Worm (Caenorhabditis elegans) whole organism, late embryonic: Measurements from ENCODE around the gene F53F8.4.

Source experiments
- C08G9.2 ChIP-seq: sonication (generic microtip); optimal IDR thresholded peaks from 2 replicates; lab custom pipeline; 2016; ENCODE audit warnings: mild to moderate bottlenecking, missing genetic modification characterization, moderate library complexity, missing compliant biosample characterization
- C38D4.7 ChIP-seq: fragments of 200-800 bp; sonication (Bioruptor generic); optimal IDR thresholded peaks from 2 replicates; lab custom pipeline; 2018; ENCODE audit warnings: mild to moderate bottlenecking, missing genetic modification characterization, moderate library complexity, missing compliant biosample characterization
- F13H6.1 ChIP-seq: sonication (generic microtip); optimal IDR thresholded peaks from 2 replicates; lab custom pipeline; 2016; ENCODE audit warnings: missing genetic modification characterization, missing compliant biosample characterization
- K02D7.2 ChIP-seq: sonication (generic microtip); optimal IDR thresholded peaks from 2 replicates; lab custom pipeline; 2017; ENCODE audit warnings: mild to moderate bottlenecking, missing genetic modification characterization, missing compliant biosample characterization
- Y22D7AL.16 ChIP-seq: sonication (generic microtip); optimal IDR thresholded peaks from 2 replicates; lab custom pipeline; 2016; ENCODE audit warnings: missing genetic modification characterization, missing compliant biosample characterization
- ama-1 ChIP-seq: fragments of 150-350 bp; optimal IDR thresholded peaks from 2 replicates; lab custom pipeline; 2014
- ceh-14 ChIP-seq: sonication (generic microtip); optimal IDR thresholded peaks from 2 replicates; lab custom pipeline; 2016; ENCODE audit warnings: missing genotype, missing genetic modification characterization, missing compliant biosample characterization
- ceh-2 ChIP-seq: sonication (generic microtip); optimal IDR thresholded peaks from 2 replicates; lab custom pipeline; 2016; ENCODE audit warnings: missing genotype, missing genetic modification characterization, missing compliant biosample characterization
- ceh-22 ChIP-seq: sonication (generic microtip); optimal IDR thresholded peaks from 2 replicates; lab custom pipeline; 2017; ENCODE audit warnings: missing biosample characterization, missing genetic modification characterization
- ceh-31 ChIP-seq: sonication (generic microtip); optimal IDR thresholded peaks from 2 replicates; lab custom pipeline; 2016; ENCODE audit warnings: missing genetic modification characterization, missing compliant biosample characterization
- ceh-34 ChIP-seq: sonication (generic microtip); optimal IDR thresholded peaks from 2 replicates; lab custom pipeline; 2016; ENCODE audit warnings: mild to moderate bottlenecking, missing genetic modification characterization, missing compliant biosample characterization
- ceh-45 ChIP-seq: fragments of 200-800 bp; sonication (Bioruptor generic); IDR thresholded peaks from 2 replicates; pipeline ENCODE4 v1.3.6; 2022; ENCODE audit warnings: missing genetic modification reagents, missing genetic modification characterization, missing compliant biosample characterization
- che-1 ChIP-seq: sonication (generic microtip); optimal IDR thresholded peaks from 2 replicates; lab custom pipeline; 2016; ENCODE audit warnings: mild to moderate bottlenecking, missing genetic modification characterization, missing compliant biosample characterization
- dmd-4 ChIP-seq: sonication (generic microtip); optimal IDR thresholded peaks from 2 replicates; lab custom pipeline; 2016; ENCODE audit warnings: borderline replicate concordance, missing genetic modification characterization, missing compliant biosample characterization
- elt-2 ChIP-seq: sonication (generic microtip); optimal IDR thresholded peaks from 2 replicates; lab custom pipeline; 2016; ENCODE audit warnings: missing genetic modification reagents, missing genetic modification characterization, missing compliant biosample characterization
- ets-4 ChIP-seq: sonication (generic microtip); optimal IDR thresholded peaks from 2 replicates; lab custom pipeline; 2016; ENCODE audit warnings: missing genetic modification characterization, missing compliant biosample characterization
- fkh-6 ChIP-seq: sonication (generic microtip); optimal IDR thresholded peaks from 2 replicates; lab custom pipeline; 2016; ENCODE audit warnings: missing genetic modification characterization, missing compliant biosample characterization
- hlh-15 ChIP-seq: sonication (generic microtip); optimal IDR thresholded peaks from 2 replicates; lab custom pipeline; 2016; ENCODE audit warnings: missing genetic modification characterization, missing compliant biosample characterization
- hlh-30 ChIP-seq: sonication (generic microtip); optimal IDR thresholded peaks from 2 replicates; lab custom pipeline; 2017; ENCODE audit warnings: antibody characterized with exemption, missing genetic modification characterization, missing compliant biosample characterization; ENCODE audit not compliant: insufficient read depth
- hlh-8 ChIP-seq: sonication (generic microtip); optimal IDR thresholded peaks from 2 replicates; lab custom pipeline; 2016; ENCODE audit warnings: missing genotype, missing genetic modification characterization, missing compliant biosample characterization
- mec-3 ChIP-seq: sonication (generic microtip); optimal IDR thresholded peaks from 2 replicates; lab custom pipeline; 2016; ENCODE audit warnings: borderline replicate concordance, missing genetic modification characterization, missing compliant biosample characterization
- nfya-1 ChIP-seq: sonication (generic microtip); optimal IDR thresholded peaks from 2 replicates; lab custom pipeline; 2017; ENCODE audit warnings: missing genetic modification characterization, mild to moderate bottlenecking, missing compliant biosample characterization, antibody characterized with exemption, moderate library complexity
- nhr-11 ChIP-seq: fragments of 150-350 bp; optimal IDR thresholded peaks from 2 replicates; lab custom pipeline; 2014; ENCODE audit warnings: missing biosample characterization, missing genetic modification characterization
- npax-4 ChIP-seq: sonication (generic microtip); optimal IDR thresholded peaks from 2 replicates; lab custom pipeline; 2016; ENCODE audit warnings: missing genetic modification characterization, missing compliant biosample characterization
- pag-3 ChIP-seq: sonication (generic microtip); optimal IDR thresholded peaks from 2 replicates; lab custom pipeline; 2016; ENCODE audit warnings: missing compliant biosample characterization, missing genetic modification characterization, borderline replicate concordance
- pat-9 ChIP-seq: fragments of 200-800 bp; sonication (Bioruptor generic); optimal IDR thresholded peaks from 2 replicates; lab custom pipeline; 2018; ENCODE audit warnings: mild to moderate bottlenecking, missing genetic modification characterization, moderate library complexity, missing compliant biosample characterization
- pha-2 ChIP-seq: sonication (generic microtip); optimal IDR thresholded peaks from 2 replicates; lab custom pipeline; 2017; ENCODE audit warnings: mild to moderate bottlenecking, missing genetic modification characterization, missing compliant biosample characterization
- pha-4 ChIP-seq: fragments of 150-350 bp; optimal IDR thresholded peaks from 2 replicates; lab custom pipeline; 2018; ENCODE audit warnings: missing biosample characterization, missing genetic modification reagents, missing genetic modification characterization
- pqm-1 ChIP-seq: sonication (generic microtip); optimal IDR thresholded peaks from 2 replicates; lab custom pipeline; 2016; ENCODE audit warnings: missing genetic modification characterization, missing compliant biosample characterization
- rnt-1 ChIP-seq: sonication (generic microtip); optimal IDR thresholded peaks from 2 replicates; lab custom pipeline; 2016; ENCODE audit warnings: missing genetic modification characterization, missing compliant biosample characterization
- sdc-2 ChIP-seq: sonication (generic microtip); optimal IDR thresholded peaks from 2 replicates; lab custom pipeline; 2016; ENCODE audit warnings: missing genotype, missing genetic modification characterization, missing compliant biosample characterization
- unc-42 ChIP-seq: sonication (generic microtip); optimal IDR thresholded peaks from 2 replicates; lab custom pipeline; 2016; ENCODE audit warnings: missing genotype, missing genetic modification characterization, missing compliant biosample characterization
- unc-55 ChIP-seq: sonication (generic microtip); optimal IDR thresholded peaks from 2 replicates; lab custom pipeline; 2017; ENCODE audit warnings: missing biosample characterization, missing genetic modification reagents, missing genetic modification characterization
- unc-86 ChIP-seq: sonication (generic microtip); optimal IDR thresholded peaks from 2 replicates; lab custom pipeline; 2016; ENCODE audit warnings: missing genetic modification characterization, missing compliant biosample characterization
- zip-5 ChIP-seq: sonication (generic microtip); optimal IDR thresholded peaks from 2 replicates; lab custom pipeline; 2016; ENCODE audit warnings: missing genetic modification characterization, missing compliant biosample characterization
- ztf-16 ChIP-seq: sonication (generic microtip); optimal IDR thresholded peaks from 2 replicates; lab custom pipeline; 2017; ENCODE audit warnings: missing genetic modification characterization, missing compliant biosample characterization

F53F8.4 gene

DNA sequence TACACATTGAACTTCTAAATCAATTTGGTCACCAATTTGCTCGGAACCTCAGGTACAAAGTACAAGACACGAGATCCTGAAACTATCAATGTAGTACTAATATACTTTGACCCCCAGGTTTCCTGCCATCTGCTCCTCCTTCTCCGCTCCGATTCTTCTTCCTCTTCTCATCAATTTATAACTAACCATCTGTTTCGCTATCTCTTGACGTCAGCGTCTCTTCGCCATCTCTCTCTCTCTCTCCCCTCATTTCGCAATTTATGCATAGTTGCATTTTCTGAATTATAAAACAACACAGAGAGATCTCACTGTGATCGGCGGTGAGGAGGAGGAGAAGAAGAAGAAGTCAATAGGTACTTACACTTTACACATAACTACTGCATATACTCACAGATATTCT, 20.2 kb upstream of the F53F8.4 start (continued):
- peak; percentile 80 for TF ChIP-seq ceh-31 (tag; lab: Kevin White, UChicago)
- no peak for TF ChIP-seq unc-86
- no peak for TF ChIP-seq fkh-6
- peak; percentile 60 for TF ChIP-seq nfya-1 (tag; lab: Kevin White, UChicago)
- TF ChIP-seq C38D4.7 (GFP tag; lab: Kevin White, UChicago), result no peak
- no peak for TF ChIP-seq Y22D7AL.16 (tag; lab: Kevin White, UChicago)
- no peak for TF ChIP-seq ztf-16 (tag; lab: Kevin White, UChicago)
- TF ChIP-seq sdc-2, result no peak
- no peak for TF ChIP-seq F13H6.1 (tag; lab: Kevin White, UChicago)
- no peak for TF ChIP-seq mec-3 (tag; lab: Kevin White, UChicago)
- no peak for TF ChIP-seq ceh-2 (tag; lab: Kevin White, UChicago)
- TF ChIP-seq npax-4, result no peak
- no peak for TF ChIP-seq elt-2 (tag; lab: Kevin White, UChicago)
- no peak for TF ChIP-seq ama-1 (lab: Kevin White, UChicago)
- TF ChIP-seq pha-4, result no peak

DNA sequence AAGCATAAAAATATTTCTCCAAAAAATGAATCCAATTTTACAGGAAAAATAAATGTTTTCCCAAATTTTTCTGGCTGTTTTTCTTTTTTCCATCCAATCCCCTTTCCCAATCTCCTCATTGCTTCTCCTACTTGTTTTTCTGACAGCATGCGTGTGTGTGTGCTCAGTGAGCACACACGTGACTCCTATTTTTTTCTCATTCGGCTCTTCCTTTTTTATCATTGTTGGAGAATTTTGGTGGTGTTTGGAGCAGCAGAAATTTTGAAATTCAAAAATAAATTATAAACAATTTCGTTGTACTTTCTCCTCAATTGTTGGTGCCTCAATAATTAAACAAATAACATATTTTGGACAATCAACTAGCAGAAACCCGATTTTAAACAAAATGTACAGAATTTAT, 19.2 kb upstream of the F53F8.4 start:
- TF ChIP-seq che-1 (tag; lab: Kevin White, UChicago), result no peak

- TF ChIP-seq ceh-14 (no peak), pag-3 (tag; lab: Kevin White, UChicago) (no peak), hlh-30 (tag; lab: Kevin White, UChicago) (peak; percentile 85)
Measured at ce11 chrV:20710156-20710555, 18.7 kb upstream of the F53F8.4 start.

DNA sequence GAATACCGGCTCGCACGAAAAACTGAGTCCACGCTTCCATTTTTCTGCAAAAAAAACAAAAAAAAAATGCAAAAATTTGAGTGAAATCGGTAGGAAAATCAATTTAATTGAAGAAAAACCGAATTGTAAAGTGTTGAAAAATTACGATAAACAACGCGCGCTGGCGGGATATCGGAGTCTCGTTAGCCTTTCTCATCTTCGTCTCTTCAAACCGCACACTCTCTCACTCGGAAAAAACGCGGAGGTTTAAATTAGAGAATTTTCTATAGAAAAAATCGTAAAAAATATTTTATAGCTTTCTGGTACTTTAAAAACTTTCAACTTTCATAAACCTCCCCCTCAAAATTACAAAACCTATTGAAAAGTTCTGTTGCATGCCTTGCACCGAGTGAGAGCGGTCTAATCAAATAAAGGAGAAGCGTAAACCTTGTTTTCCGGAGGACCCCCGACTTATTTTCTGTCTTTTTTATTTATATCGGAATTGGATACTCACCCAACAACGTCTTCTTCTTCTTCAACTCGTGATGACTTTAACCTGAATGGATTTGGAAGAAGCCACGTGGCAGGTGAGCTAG, 12.6 kb upstream of the F53F8.4 start, which contains the start of the genes F53F8.5 and F53F8.6:
F53F8.5 (minus strand) TSS at position 52 of the 575 bp plus-strand sequence.
F53F8.6 (plus strand) TSS at position 230 of the 575 bp plus-strand sequence.
- TF ChIP-seq nfya-1 (tag; lab: Kevin White, UChicago), result peak; percentile 15
- TF ChIP-seq C08G9.2 (tag; lab: Kevin White, UChicago), result no peak
- peak; percentile 85 for TF ChIP-seq unc-42
- no peak for TF ChIP-seq pqm-1 (tag; lab: Kevin White, UChicago)
- TF ChIP-seq pha-2 (tag; lab: Kevin White, UChicago), result no peak
- peak; percentile 0 for TF ChIP-seq ceh-31 (tag; lab: Kevin White, UChicago)

DNA sequence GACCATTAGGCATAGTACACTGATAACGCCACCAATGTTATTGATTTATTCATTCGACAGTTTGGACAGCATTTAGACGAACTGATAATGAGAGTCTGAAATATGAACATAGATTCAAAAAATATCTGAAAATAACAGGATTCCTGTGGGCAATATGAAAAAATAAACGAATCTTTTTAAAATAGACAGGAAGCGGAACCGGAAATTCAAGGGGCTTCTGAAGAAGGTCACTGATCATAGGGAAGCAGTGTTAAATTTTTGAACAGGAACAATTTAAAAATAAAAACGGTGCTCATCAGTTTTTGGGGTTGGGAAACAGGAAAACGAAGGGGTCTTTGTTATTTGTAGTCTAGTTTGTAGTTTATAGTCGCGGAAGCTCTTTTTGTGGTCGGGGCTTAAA, 6.8 kb upstream of the F53F8.4 start, which contains the start of gene F53F8.7:
F53F8.7 (minus strand) TSS at position 101 of the 400 bp plus-strand sequence.
- TF ChIP-seq ceh-34 (tag; lab: Kevin White, UChicago), result no peak
- TF ChIP-seq pha-2 (tag; lab: Kevin White, UChicago), result no peak
- no peak for TF ChIP-seq pat-9 (tag; lab: Kevin White, UChicago)
- no peak for TF ChIP-seq hlh-15 (tag; lab: Kevin White, UChicago)
- TF ChIP-seq mec-3 (tag; lab: Kevin White, UChicago), result no peak
- no peak for TF ChIP-seq ztf-16 (tag; lab: Kevin White, UChicago)
- TF ChIP-seq ceh-22, result no peak
- no peak for TF ChIP-seq zip-5 (tag; lab: Kevin White, UChicago)
- no peak for TF ChIP-seq dmd-4 (tag; lab: Kevin White, UChicago)
- no peak for TF ChIP-seq C38D4.7 (GFP tag; lab: Kevin White, UChicago)
- TF ChIP-seq npax-4, result no peak
- no peak for TF ChIP-seq ets-4 (tag; lab: Kevin White, UChicago)
- TF ChIP-seq nhr-11, result no peak
- no peak for TF ChIP-seq hlh-8
- no peak for TF ChIP-seq rnt-1
- TF ChIP-seq unc-55 (GFP tag; lab: Kevin White, UChicago), result no peak
- TF ChIP-seq ceh-14, result no peak
- TF ChIP-seq ceh-45 (GFP tag; lab: Robert Waterston, UW), result no peak
- no peak for TF ChIP-seq K02D7.2
